Fruit fly (Drosophila melanogaster) Kc167 (cell line): ENCODE data around the gene QIL1.

ENCODE experiments used
- Myc ChIP-seq: fragments of >200 bp; optimal IDR thresholded peaks from 2 replicates; lab custom pipeline; 2017; ENCODE audit warnings: missing external identifiers
- Sin3A ChIP-seq: fragments of >200 bp; optimal IDR thresholded peaks from 2 replicates; lab custom pipeline; 2018; ENCODE audit warnings: missing external identifiers
- insv ChIP-seq: fragments of >200 bp; optimal IDR thresholded peaks from 3 replicates; lab custom pipeline; 2018; ENCODE audit warnings: missing external identifiers
- psq ChIP-seq: fragments of >200 bp; optimal IDR thresholded peaks from 2 replicates; lab custom pipeline; 2017; ENCODE audit warnings: missing external identifiers

DNA sequence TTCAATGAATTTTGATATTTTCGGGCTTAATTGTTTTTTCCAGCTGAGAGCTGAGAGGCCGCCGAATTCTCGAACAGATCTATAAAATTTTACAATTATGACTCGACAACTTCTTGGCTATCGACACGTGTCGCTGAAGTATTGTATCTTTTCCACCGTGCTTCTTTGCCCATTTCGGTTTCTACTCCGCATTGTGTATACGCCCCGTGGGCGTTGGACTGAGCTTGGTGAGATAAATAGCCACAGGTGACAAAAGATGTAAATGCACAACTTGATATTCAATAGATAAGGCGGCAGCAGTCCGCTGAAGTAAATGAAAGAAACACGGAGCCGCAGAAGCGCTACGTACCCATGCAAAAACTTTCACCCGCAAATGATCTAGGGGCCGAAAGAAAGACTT lies 27.5 kb downstream of the QIL1 start:
- TF ChIP-seq psq (lab: Kevin White, UChicago): no peak
- TF ChIP-seq Myc (lab: Kevin White, UChicago): no peak
- TF ChIP-seq insv (lab: Kevin White, UChicago): no peak
- no peak for TF ChIP-seq Sin3A (lab: Kevin White, UChicago)
